Worm (Caenorhabditis elegans): Measurements from ENCODE around the gene him-4.

DNA sequence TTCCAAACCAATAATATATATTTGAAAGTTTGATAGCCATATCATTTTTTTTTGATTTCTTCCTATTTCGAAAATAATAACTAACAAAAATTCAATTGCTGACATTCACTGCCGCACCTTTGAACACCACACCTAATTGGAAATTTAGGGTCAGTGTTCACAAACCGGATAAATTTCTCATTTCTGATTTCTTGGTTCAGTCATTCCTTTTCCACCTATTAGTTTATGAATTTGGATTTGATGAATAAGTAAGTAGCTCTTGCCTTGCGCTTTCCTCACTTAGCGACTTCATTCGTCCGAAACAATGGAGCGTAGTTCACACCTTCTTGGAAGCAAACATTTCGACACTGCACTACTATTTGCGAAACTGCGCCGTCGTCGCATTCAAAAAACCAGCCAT lies 11.3 kb upstream of the him-4 start, which contains the start of gene F15G9.1:
- TF ChIP-seq mdl-1 (tag; optimal IDR thresholded peaks at IDR 0.05) (no peak), R02D3.7 (tag; optimal IDR thresholded peaks at IDR 0.05) (no peak), unc-62 (GFP tag; optimal IDR thresholded peaks at IDR 0.05) (no peak), unc-39 (tag; optimal IDR thresholded peaks at IDR 0.05) (no peak), nhr-77 (tag; optimal IDR thresholded peaks at IDR 0.05) (no peak), nhr-23 (tag; optimal IDR thresholded peaks at IDR 0.05) (no peak), nhr-11 (tag; optimal IDR thresholded peaks at IDR 0.05) (no peak), nhr-21 (tag; optimal IDR thresholded peaks at IDR 0.05) (no peak), lin-13 (GFP tag; optimal IDR thresholded peaks at IDR 0.05) (no peak), aly-2 (tag; optimal IDR thresholded peaks at IDR 0.05) (no peak), nhr-237 (tag; optimal IDR thresholded peaks at IDR 0.05) (no peak)
